Worm (Caenorhabditis elegans) whole organism, L1 larva: ENCODE results near the gene cutl-15.

Source experiments
- ama-1 ChIP-seq: fragments of 150-350 bp; optimal IDR thresholded peaks from 2 replicates; lab custom pipeline; 2014
- irx-1 ChIP-seq: sonication (generic microtip); optimal IDR thresholded peaks from 2 replicates; lab custom pipeline; 2016; ENCODE audit warnings: missing genetic modification characterization, missing compliant biosample characterization
- lin-15B ChIP-seq: fragments of 150-350 bp; sonication (generic microtip); optimal IDR thresholded peaks from 3 replicates; lab custom pipeline; 2014; ENCODE audit warnings: missing biosample characterization, missing genetic modification characterization
- mep-1 ChIP-seq: fragments of 150-350 bp; optimal IDR thresholded peaks from 2 replicates; lab custom pipeline; 2014; ENCODE audit warnings: missing biosample characterization, missing genetic modification characterization
- pqm-1 ChIP-seq: sonication (generic microtip); optimal IDR thresholded peaks from 3 replicates; lab custom pipeline; 2017; ENCODE audit warnings: missing biosample characterization, missing genetic modification characterization
- ztf-4 ChIP-seq: fragments of 150-350 bp; optimal IDR thresholded peaks from 2 replicates; lab custom pipeline; 2014; ENCODE audit warnings: missing biosample characterization, missing genetic modification characterization

DNA sequence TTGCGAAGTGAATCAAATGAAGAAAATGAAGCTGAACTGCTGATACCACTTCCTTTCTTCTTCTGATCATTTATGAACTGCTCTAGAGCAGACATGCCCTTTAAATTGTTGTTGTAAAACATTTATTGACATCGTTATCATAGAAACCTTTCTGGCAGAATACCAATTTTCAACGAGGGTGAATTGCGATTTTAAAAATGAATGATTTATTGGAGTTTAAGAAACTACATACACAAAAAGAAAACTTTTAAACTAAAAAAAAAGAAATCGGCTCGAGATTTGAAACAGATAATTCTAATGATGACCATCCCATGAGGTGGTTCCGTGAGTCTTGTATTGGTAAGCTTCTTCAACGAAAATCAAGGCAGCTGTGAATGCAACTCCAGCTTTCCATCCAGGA lies 16.6 kb upstream of the cutl-15 start, which contains the start of gene sftd-3:
- no peak for TF ChIP-seq mep-1 (tag; lab: Kevin White, UChicago)
- TF ChIP-seq pqm-1 (tag; lab: Kevin White, UChicago): no peak
- TF ChIP-seq ztf-4 (tag; lab: Kevin White, UChicago): no peak
- TF ChIP-seq irx-1: no peak
- TF ChIP-seq ama-1: no peak
- no peak for TF ChIP-seq lin-15B
